Worm (Caenorhabditis elegans): ENCODE results near the gene mdf-2.

DNA sequence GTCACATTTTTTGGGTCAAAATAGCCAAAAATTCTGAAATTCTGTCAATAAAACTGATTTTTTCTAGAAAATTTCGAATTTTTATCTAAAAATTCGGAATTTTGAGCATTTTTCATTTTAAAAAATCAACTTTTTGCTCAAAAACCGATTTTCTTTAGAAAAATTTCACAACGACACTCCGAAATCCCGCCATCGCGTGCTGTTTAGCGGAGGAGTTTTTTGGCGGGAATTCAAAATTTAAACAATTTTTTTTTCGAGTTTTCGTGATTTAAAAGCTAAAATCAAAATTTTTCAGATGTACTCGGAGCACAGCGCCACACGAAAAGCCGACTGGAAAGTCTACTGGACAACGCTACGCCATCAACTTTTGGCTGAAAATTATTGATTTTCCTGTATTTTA is 36.8 kb upstream of the mdf-2 start:
- TF ChIP-seq elt-3 (tag; optimal IDR thresholded peaks at IDR 0.05): no peak
- TF ChIP-seq lsy-2 (tag; optimal IDR thresholded peaks at IDR 0.05): no peak
- TF ChIP-seq ama-1 (optimal IDR thresholded peaks at IDR 0.05): no peak
- TF ChIP-seq nhr-21 (tag; optimal IDR thresholded peaks at IDR 0.05): no peak
- TF ChIP-seq unc-62 (GFP tag; optimal IDR thresholded peaks at IDR 0.05): no peak
- no peak for TF ChIP-seq mdl-1 (tag; optimal IDR thresholded peaks at IDR 0.05)
- TF ChIP-seq mbf-1 (tag; optimal IDR thresholded peaks at IDR 0.05): no peak
- TF ChIP-seq unc-55 (GFP tag; optimal IDR thresholded peaks at IDR 0.05): no peak
- TF ChIP-seq nhr-77 (tag; optimal IDR thresholded peaks at IDR 0.05): no peak

Data from whole organism, L2 larva.